Fruit fly (Drosophila melanogaster) whole organism, embryonic: ENCODE results near the gene CG6296.

Experiments used
- Bdp1 ChIP-seq: fragments of 200-800 bp; sonication (Bioruptor generic); optimal IDR thresholded peaks from 3 replicates; lab custom pipeline; 2016; ENCODE audit warnings: missing biosample characterization, missing genetic modification characterization
- CG10267 ChIP-seq: fragments of 200-800 bp; sonication (Bioruptor generic); optimal IDR thresholded peaks from 2 replicates; lab custom pipeline; 2018; ENCODE audit warnings: missing biosample characterization, mild to moderate bottlenecking, missing genetic modification characterization, moderate library complexity
- CG10366 ChIP-seq: fragments of 200-800 bp; sonication (Bioruptor generic); IDR thresholded peaks from 2 replicates; pipeline ENCODE4 v1.3.6; 2022; ENCODE audit warnings: missing biosample characterization, missing genetic modification characterization
- CG11093 ChIP-seq: fragments of 200-800 bp; sonication (Bioruptor generic); IDR thresholded peaks from 3 replicates; pipeline ENCODE4 v1.3.6; 2022; ENCODE audit warnings: missing biosample characterization, missing genetic modification characterization
- CG11456 ChIP-seq: fragments of 200-800 bp; sonication (Bioruptor generic); IDR thresholded peaks from 3 replicates; pipeline ENCODE4 v1.3.6; 2022; ENCODE audit warnings: missing biosample characterization, missing genetic modification characterization
- CG11696 ChIP-seq: fragments of 200-800 bp; sonication (Bioruptor generic); IDR thresholded peaks from 2 replicates; pipeline ENCODE4 v1.3.6; 2022; ENCODE audit warnings: missing biosample characterization, missing genetic modification characterization
- CG16779 ChIP-seq: fragments of 200-800 bp; sonication (Bioruptor generic); IDR thresholded peaks from 2 replicates; pipeline ENCODE4 v1.3.6; 2022; ENCODE audit warnings: missing biosample characterization, missing genetic modification characterization
- CG17359 ChIP-seq: fragments of 200-800 bp; sonication (Bioruptor generic); optimal IDR thresholded peaks from 3 replicates; lab custom pipeline; 2018; ENCODE audit warnings: missing biosample characterization, mild to moderate bottlenecking, missing genetic modification characterization, moderate library complexity
- CG2120 ChIP-seq: fragments of 200-800 bp; sonication (Bioruptor generic); optimal IDR thresholded peaks from 3 replicates; lab custom pipeline; 2016; ENCODE audit warnings: missing biosample characterization, missing genetic modification characterization
- CG2889 ChIP-seq: fragments of 200-800 bp; sonication (Bioruptor generic); IDR thresholded peaks from 3 replicates; pipeline ENCODE4 v1.3.6; 2022; ENCODE audit warnings: missing biosample characterization, missing genetic modification characterization
- CG30403 ChIP-seq: fragments of 200-800 bp; sonication (Bioruptor generic); optimal IDR thresholded peaks from 3 replicates; lab custom pipeline; 2016; ENCODE audit warnings: missing biosample characterization, missing genetic modification characterization
- CG3407 ChIP-seq: fragments of 200-800 bp; sonication (Bioruptor generic); optimal IDR thresholded peaks from 2 replicates; lab custom pipeline; 2018; ENCODE audit warnings: missing biosample characterization, mild to moderate bottlenecking, missing genetic modification characterization
- CG34376 ChIP-seq: fragments of 200-800 bp; sonication (Bioruptor generic); optimal IDR thresholded peaks from 2 replicates; lab custom pipeline; 2018; ENCODE audit warnings: missing biosample characterization, mild to moderate bottlenecking, missing genetic modification characterization
- CG4424 ChIP-seq: fragments of 200-800 bp; sonication (Bioruptor generic); optimal IDR thresholded peaks from 3 replicates; lab custom pipeline; 2016; ENCODE audit warnings: missing biosample characterization, missing genetic modification characterization
- CG6175 ChIP-seq: fragments of 200-800 bp; sonication (Bioruptor generic); IDR thresholded peaks from 3 replicates; pipeline ENCODE4 v1.3.6; 2022; ENCODE audit warnings: missing biosample characterization, missing genetic modification characterization
- CG6765 ChIP-seq: fragments of 200-800 bp; sonication (Bioruptor generic); optimal IDR thresholded peaks from 3 replicates; lab custom pipeline; 2017; ENCODE audit warnings: missing biosample characterization, mild to moderate bottlenecking, missing genetic modification characterization
- CG7786 ChIP-seq: fragments of 200-800 bp; sonication (Bioruptor generic); optimal IDR thresholded peaks from 2 replicates; lab custom pipeline; 2016; ENCODE audit warnings: missing biosample characterization, missing genetic modification characterization
- CG8089 ChIP-seq: fragments of 200-800 bp; sonication (Bioruptor generic); optimal IDR thresholded peaks from 3 replicates; lab custom pipeline; 2016; ENCODE audit warnings: missing biosample characterization, missing genetic modification characterization
- CG8359 ChIP-seq: fragments of 200-800 bp; sonication (Bioruptor generic); optimal IDR thresholded peaks from 2 replicates; lab custom pipeline; 2017; ENCODE audit warnings: missing biosample characterization, mild to moderate bottlenecking, missing genetic modification characterization, borderline replicate concordance
- CTCF ChIP-seq: fragments of 200-800 bp; sonication (Bioruptor generic); optimal IDR thresholded peaks from 2 replicates; lab custom pipeline; 2017; ENCODE audit warnings: missing biosample characterization, mild to moderate bottlenecking, missing genetic modification characterization, moderate library complexity
- Camta ChIP-seq: fragments of 200-800 bp; sonication (Bioruptor generic); optimal IDR thresholded peaks from 2 replicates; lab custom pipeline; 2016; ENCODE audit warnings: missing biosample characterization, missing genetic modification characterization
- CoRest ChIP-seq: fragments of 200-800 bp; sonication (Bioruptor generic); optimal IDR thresholded peaks from 3 replicates; lab custom pipeline; 2018; ENCODE audit warnings: missing biosample characterization, mild to moderate bottlenecking, missing genetic modification characterization, moderate library complexity
- D19B ChIP-seq: fragments of 200-800 bp; sonication (Bioruptor generic); optimal IDR thresholded peaks from 2 replicates; lab custom pipeline; 2017; ENCODE audit warnings: missing biosample characterization, mild to moderate bottlenecking, missing genetic modification characterization
- Deaf1 ChIP-seq: fragments of 200-800 bp; optimal IDR thresholded peaks from 3 replicates; lab custom pipeline; 2019; ENCODE audit warnings: missing biosample characterization, mild to moderate bottlenecking, missing genetic modification characterization, moderate library complexity
- Dfd ChIP-seq, 2 experiments: fragments of >200 bp; optimal IDR thresholded peaks; 2 replicates each; lab custom pipeline; 2017; ENCODE audit warnings: missing biosample characterization in 2 of 2, missing genetic modification characterization in 2 of 2
- Dip3 ChIP-seq: fragments of 200-800 bp; sonication (Bioruptor generic); optimal IDR thresholded peaks from 3 replicates; lab custom pipeline; 2016; ENCODE audit warnings: missing biosample characterization, missing genetic modification characterization
- E2f2 ChIP-seq: fragments of 200-800 bp; sonication (Bioruptor generic); IDR thresholded peaks from 2 replicates; pipeline ENCODE4 v1.3.6; 2022; ENCODE audit warnings: missing biosample characterization, missing genetic modification characterization
- GATAe ChIP-seq: fragments of 200-800 bp; sonication (Bioruptor generic); conservative IDR thresholded peaks from 2 replicates; pipeline ENCODE4 v1.3.6; 2022; ENCODE audit warnings: missing biosample characterization, missing genetic modification characterization
- Gsc ChIP-seq: fragments of 200-800 bp; sonication (Bioruptor generic); IDR thresholded peaks from 2 replicates; pipeline ENCODE4 v1.3.6; 2022; ENCODE audit warnings: missing biosample characterization, missing genetic modification characterization
- Hmx ChIP-seq: fragments of 200-800 bp; sonication (Bioruptor generic); optimal IDR thresholded peaks from 2 replicates; lab custom pipeline; 2016; ENCODE audit warnings: missing biosample characterization, missing genetic modification characterization
- Meics ChIP-seq: fragments of 200-800 bp; sonication (Bioruptor generic); optimal IDR thresholded peaks from 2 replicates; lab custom pipeline; 2017; ENCODE audit warnings: missing biosample characterization, mild to moderate bottlenecking, missing genetic modification characterization
- PHDP ChIP-seq: fragments of 200-800 bp; sonication (Bioruptor generic); optimal IDR thresholded peaks from 3 replicates; lab custom pipeline; 2018; ENCODE audit warnings: missing biosample characterization, mild to moderate bottlenecking, missing genetic modification characterization, moderate library complexity
- Ptx1 ChIP-seq: fragments of 200-800 bp; sonication (Bioruptor generic); IDR thresholded peaks from 2 replicates; pipeline ENCODE4 v1.3.6; 2022; ENCODE audit warnings: missing biosample characterization, missing genetic modification characterization
- Six4 ChIP-seq: fragments of 200-800 bp; sonication (Bioruptor generic); optimal IDR thresholded peaks from 2 replicates; lab custom pipeline; 2016; ENCODE audit warnings: missing biosample characterization, missing genetic modification characterization
- YL-1 ChIP-seq: fragments of 200-800 bp; sonication (Bioruptor generic); optimal IDR thresholded peaks from 3 replicates; lab custom pipeline; 2017; ENCODE audit warnings: missing biosample characterization, mild to moderate bottlenecking, missing genetic modification characterization
- cwo ChIP-seq: fragments of 200-800 bp; sonication (Bioruptor generic); optimal IDR thresholded peaks from 3 replicates; lab custom pipeline; 2017; ENCODE audit warnings: missing biosample characterization, missing genetic modification characterization, mild to moderate bottlenecking, moderate library complexity, missing genetic modification reagents
- dimm ChIP-seq: fragments of 200-800 bp; sonication (Bioruptor generic); IDR thresholded peaks from 2 replicates; pipeline ENCODE4 v1.3.6; 2022; ENCODE audit warnings: missing biosample characterization, missing genetic modification characterization
- dmrt11E ChIP-seq: fragments of 200-800 bp; sonication (Bioruptor generic); optimal IDR thresholded peaks from 3 replicates; lab custom pipeline; 2018; ENCODE audit warnings: missing biosample characterization, mild to moderate bottlenecking, missing genetic modification characterization, moderate library complexity
- ems ChIP-seq: fragments of 200-800 bp; sonication (Bioruptor generic); optimal IDR thresholded peaks from 3 replicates; lab custom pipeline; 2016; ENCODE audit warnings: missing biosample characterization, missing genetic modification characterization
- fd3F ChIP-seq: fragments of 200-800 bp; sonication (Bioruptor generic); optimal IDR thresholded peaks from 2 replicates; lab custom pipeline; 2018; ENCODE audit warnings: missing biosample characterization, mild to moderate bottlenecking, missing genetic modification characterization, moderate library complexity
- lab ChIP-seq: fragments of 200-800 bp; sonication (Bioruptor generic); optimal IDR thresholded peaks from 3 replicates; lab custom pipeline; 2017; ENCODE audit warnings: missing biosample characterization, missing genetic modification characterization, mild to moderate bottlenecking, moderate library complexity, missing genetic modification reagents
- mld ChIP-seq: fragments of 200-800 bp; sonication (Bioruptor generic); IDR thresholded peaks from 3 replicates; pipeline ENCODE4 v1.3.6; 2022; ENCODE audit warnings: missing biosample characterization, missing genetic modification characterization; ENCODE audit not compliant: partially characterized antibody
- org-1 ChIP-seq: fragments of 200-800 bp; sonication (Bioruptor generic); optimal IDR thresholded peaks from 2 replicates; lab custom pipeline; 2017; ENCODE audit warnings: missing biosample characterization, missing genetic modification characterization
- pb ChIP-seq: fragments of 200-800 bp; sonication (Bioruptor generic); optimal IDR thresholded peaks from 3 replicates; lab custom pipeline; 2016; ENCODE audit warnings: missing biosample characterization, missing genetic modification characterization
- pnt ChIP-seq: fragments of 200-800 bp; sonication (Bioruptor generic); optimal IDR thresholded peaks from 3 replicates; lab custom pipeline; 2016; ENCODE audit warnings: missing biosample characterization, missing genetic modification characterization
- sc ChIP-seq, 3 experiments: fragments of >200 bp in 2 of 3; fragments of 200-800 bp in 1 of 3; sonication (Bioruptor generic) in 1 of 3; optimal IDR thresholded peaks; 2 replicates in 2 of 3; 3 replicates in 1 of 3; lab custom pipeline; 2017; ENCODE audit warnings: mild to moderate bottlenecking in 1 of 3, missing biosample characterization in 1 of 3, missing genetic modification characterization in 1 of 3, missing genetic modification reagents in 1 of 3
- sd ChIP-seq: fragments of 200-800 bp; sonication (Bioruptor generic); optimal IDR thresholded peaks from 3 replicates; lab custom pipeline; 2018; ENCODE audit warnings: missing biosample characterization, mild to moderate bottlenecking, missing genetic modification characterization, moderate library complexity
- sr ChIP-seq: fragments of 200-800 bp; sonication (Bioruptor generic); IDR thresholded peaks from 3 replicates; pipeline ENCODE4 v1.3.6; 2022; ENCODE audit warnings: missing biosample characterization, missing genetic modification characterization
- trh ChIP-seq: fragments of 200-800 bp; sonication (Bioruptor generic); optimal IDR thresholded peaks from 2 replicates; lab custom pipeline; 2016; ENCODE audit warnings: missing biosample characterization, missing genetic modification characterization
- usp ChIP-seq: fragments of >200 bp; optimal IDR thresholded peaks from 2 replicates; lab custom pipeline; 2017; ENCODE audit warnings: missing biosample characterization, missing genetic modification characterization
- zfh1 ChIP-seq: fragments of 200-800 bp; sonication (Bioruptor generic); IDR thresholded peaks from 3 replicates; pipeline ENCODE4 v1.3.6; 2022; ENCODE audit warnings: missing biosample characterization, missing genetic modification characterization

CG6296 gene

dm6 chr3R:26954020-26954672 lies 51.1 kb downstream of the CG6296 start (continued):
- TF ChIP-seq lab (GFP tag; lab: Kevin White, UChicago) (peak; percentile 85), D19B (GFP tag; lab: Kevin White, UChicago) (peak; percentile 90), CG8359 (GFP tag; lab: Kevin White, UChicago) (peak; percentile 16), CG7786 (no peak), CoRest (tag; lab: Kevin White, UChicago) (peak; percentile 74), Dip3 (GFP tag; lab: Kevin White, UChicago) (peak; percentile 5), CG2889 (GFP tag; lab: Robert Waterston, UW) (no peak), YL-1 (GFP tag; lab: Kevin White, UChicago) (peak; percentile 12), CG6175 (GFP tag; lab: Robert Waterston, UW) (peak; percentile 35; the same call in 1 of the 3 replicates), Bdp1 (GFP tag; lab: Kevin White, UChicago) (no peak), Gsc (GFP tag; lab: Robert Waterston, UW) (no peak), mld (GFP tag; lab: Robert Waterston, UW) (no peak), CG8089 (GFP tag; lab: Kevin White, UChicago) (no peak), CG16779 (no peak), CG2120 (GFP tag; lab: Kevin White, UChicago) (no peak), CG10267 (tag; lab: Kevin White, UChicago) (peak; percentile 73), Meics (GFP tag; lab: Kevin White, UChicago) (peak; percentile 69), org-1 (peak; percentile 6), pb (peak; percentile 1), CG3407 (peak; percentile 64), E2f2 (GFP tag; lab: Robert Waterston, UW) (peak; percentile 62), Ptx1 (peak; percentile 90), dimm (GFP tag; lab: Robert Waterston, UW) (no peak), CG11093 (GFP tag; lab: Robert Waterston, UW) (peak; percentile 60; the same call in 1 of the 3 replicates), GATAe (GFP tag; lab: Robert Waterston, UW) (no peak), ems (GFP tag; lab: Kevin White, UChicago) (no peak), pnt (GFP tag; lab: Kevin White, UChicago) (no peak), zfh1 (peak; percentile 74; the same call in 2 of the 3 replicates), CG10366 (GFP tag; lab: Robert Waterston, UW) (peak; percentile 88), Camta (GFP tag; lab: Kevin White, UChicago) (peak; percentile 16), CG4424 (peak; percentile 61), fd3F (peak; percentile 61), CTCF (GFP tag; lab: Kevin White, UChicago) (no peak), cwo (GFP tag; lab: Kevin White, UChicago) (peak; percentile 69), trh (GFP tag; lab: Kevin White, UChicago) (peak; percentile 46), CG11456 (peak; percentile 69; the same call in 2 of the 3 replicates), PHDP (tag; lab: Kevin White, UChicago) (peak; percentile 83), CG34376 (GFP tag; lab: Kevin White, UChicago) (no peak), usp (no peak), CG11696 (GFP tag; lab: Robert Waterston, UW) (peak; percentile 76), Dfd (GFP tag; optimal IDR thresholded peaks at IDR 0.05; lab: Kevin White, UChicago) (no peak), CG17359 (tag; lab: Kevin White, UChicago) (peak; percentile 90), CG6765 (no peak), sr (peak; percentile 40; the same call in 2 of the 3 replicates), Hmx (GFP tag; lab: Kevin White, UChicago) (no peak), Deaf1 (tag; lab: Kevin White, UChicago) (peak; percentile 42), sc (optimal IDR thresholded peaks at IDR 0.05; lab: Kevin White, UChicago) (no peak), sc (GFP tag; optimal IDR thresholded peaks at IDR 0.05; lab: Kevin White, UChicago) (peak; percentile 32), Six4 (GFP tag; lab: Kevin White, UChicago) (peak; percentile 72), dmrt11E (tag; lab: Kevin White, UChicago) (peak; percentile 64), CG30403 (GFP tag; lab: Kevin White, UChicago) (peak; percentile 55), sd (tag; lab: Kevin White, UChicago) (peak; percentile 92)
